Worm (Caenorhabditis elegans) whole organism, L4 larva: ENCODE measurements around the gene hot-9.
"Not testable (repeated sequence)": the region's sequence is repeated elsewhere in the genome, so short reads cannot be mapped to it uniquely, and the experiment has no call there.

ENCODE experiments used
- aly-2 ChIP-seq: sonication (generic microtip); optimal IDR thresholded peaks from 2 replicates; lab custom pipeline; 2018; ENCODE audit warnings: missing biosample characterization, missing genetic modification characterization
- ces-1 ChIP-seq: fragments of 150-350 bp; sonication (generic microtip); optimal IDR thresholded peaks from 4 replicates; lab custom pipeline; 2014; ENCODE audit warnings: missing biosample characterization, missing genetic modification reagents, missing genetic modification characterization
- daf-19 ChIP-seq: fragments of 200-800 bp; sonication (Bioruptor generic); conservative IDR thresholded peaks from 2 replicates; pipeline ENCODE4 v1.3.6; 2022; ENCODE audit warnings: missing genetic modification characterization, missing compliant biosample characterization
- daf-8 ChIP-seq: fragments of 200-800 bp; sonication (Bioruptor generic); IDR thresholded peaks from 2 replicates; pipeline ENCODE4 v1.3.6; 2022; ENCODE audit warnings: missing genetic modification characterization, missing compliant biosample characterization
- jun-1 ChIP-seq: fragments of 150-350 bp; optimal IDR thresholded peaks from 2 replicates; lab custom pipeline; 2014; ENCODE audit warnings: missing biosample characterization, missing genetic modification reagents, missing genetic modification characterization
- lin-29 ChIP-seq: fragments of 200-800 bp; sonication (Bioruptor generic); IDR thresholded peaks from 2 replicates; pipeline ENCODE4 v1.3.6; 2022; ENCODE audit warnings: missing genetic modification reagents, missing genetic modification characterization, missing compliant biosample characterization
- nhr-48 ChIP-seq: sonication (generic microtip); optimal IDR thresholded peaks from 2 replicates; lab custom pipeline; 2016; ENCODE audit warnings: mild to moderate bottlenecking, missing genetic modification characterization, missing compliant biosample characterization
- spr-1 ChIP-seq: sonication (generic microtip); optimal IDR thresholded peaks from 2 replicates; lab custom pipeline; 2016; ENCODE audit warnings: mild to moderate bottlenecking, missing genetic modification characterization, missing compliant biosample characterization

ce11 chrIV:5011025-5011424, 34.3 kb downstream of the hot-9 start:
- not testable (repeated sequence) for TF ChIP-seq spr-1 (tag; lab: Kevin White, UChicago); daf-19 (GFP tag; lab: Robert Waterston, UW); lin-29; nhr-48 (tag; lab: Kevin White, UChicago); daf-8 (GFP tag; lab: Robert Waterston, UW); jun-1 (tag; lab: Kevin White, UChicago); aly-2 (tag; lab: Kevin White, UChicago); ces-1 (GFP tag; lab: Kevin White, UChicago)
